Fruit fly (Drosophila melanogaster): ENCODE data around the gene Ubc84D.

The Ubc84D gene

dm6 chr3R:7473767-7474254 is 45.4 kb downstream of the Ubc84D start, which contains the start of gene CG1142:
CG1142 (minus strand) TSS chr3R:7473781.
- TF ChIP-seq Mrtf (GFP tag; IDR thresholded peaks at IDR 0.05), result peak; percentile 98
- TF ChIP-seq CG17912 (GFP tag; optimal IDR thresholded peaks at IDR 0.05), result peak; percentile 96
- TF ChIP-seq salm (tag; optimal IDR thresholded peaks at IDR 0.05), result peak; percentile 99
- TF ChIP-seq Optix (GFP tag; IDR thresholded peaks at IDR 0.05), result peak; percentile 64; the same call in 2 of the 3 replicates
- TF ChIP-seq Dp (GFP tag; optimal IDR thresholded peaks at IDR 0.05), result peak; percentile 32
- TF ChIP-seq otp (GFP tag; IDR thresholded peaks at IDR 0.05), result peak; percentile 99
- TF ChIP-seq nerfin-2 (GFP tag; IDR thresholded peaks at IDR 0.05; ENCODE audit: partially characterized antibody), result no peak
- peak; percentile 92 for TF ChIP-seq CG34376 (GFP tag; optimal IDR thresholded peaks at IDR 0.05)
- TF ChIP-seq tgo (GFP tag; IDR thresholded peaks at IDR 0.05), result peak; percentile 97
- peak; percentile 76 for TF ChIP-seq dan (GFP tag; IDR thresholded peaks at IDR 0.05)
- TF ChIP-seq CG13424 (tag; optimal IDR thresholded peaks at IDR 0.05), result peak; percentile 99
- TF ChIP-seq CG6854 (GFP tag; optimal IDR thresholded peaks at IDR 0.05), result peak; percentile 97
- peak; percentile 96 for TF ChIP-seq Atf-2 (GFP tag; optimal IDR thresholded peaks at IDR 0.05)
- peak; percentile 99 for TF ChIP-seq vvl (GFP tag; IDR thresholded peaks at IDR 0.05)
- TF ChIP-seq crol (GFP tag; IDR thresholded peaks at IDR 0.05), result peak; percentile 81
- peak; percentile 97 for TF ChIP-seq CG4730 (GFP tag; IDR thresholded peaks at IDR 0.05)
- peak; percentile 98 for TF ChIP-seq Dbx (GFP tag; IDR thresholded peaks at IDR 0.05)
- peak; percentile 96 for TF ChIP-seq org-1 (GFP tag; optimal IDR thresholded peaks at IDR 0.05)
- peak; percentile 98 for TF ChIP-seq CG17385 (GFP tag; optimal IDR thresholded peaks at IDR 0.05)
- peak in 1 of 3 experiments; percentile 99 for TF ChIP-seq lola (GFP tag; optimal IDR thresholded peaks at IDR 0.05)
- TF ChIP-seq CG18619 (GFP tag; optimal IDR thresholded peaks at IDR 0.05), result peak; percentile 96
- TF ChIP-seq jigr1 (GFP tag; IDR thresholded peaks at IDR 0.05), result peak; percentile 92
- peak; percentile 96 for TF ChIP-seq NC2β (GFP tag; optimal IDR thresholded peaks at IDR 0.05)
- TF ChIP-seq luna (GFP tag; optimal IDR thresholded peaks at IDR 0.05), result peak; percentile 56
- TF ChIP-seq al (GFP tag; IDR thresholded peaks at IDR 0.05), result peak; percentile 96
- TF ChIP-seq Dek (tag; optimal IDR thresholded peaks at IDR 0.05), result peak; percentile 99
- peak; percentile 99 for TF ChIP-seq CG12104 (GFP tag; optimal IDR thresholded peaks at IDR 0.05)
- peak; percentile 100 for TF ChIP-seq CG7271 (tag; optimal IDR thresholded peaks at IDR 0.05)
- TF ChIP-seq CG31365 (tag; optimal IDR thresholded peaks at IDR 0.05), result peak; percentile 87
- TF ChIP-seq Bteb2 (GFP tag; optimal IDR thresholded peaks at IDR 0.05), result peak; percentile 98
- peak; percentile 95 for TF ChIP-seq Hand (GFP tag; optimal IDR thresholded peaks at IDR 0.05)
- peak; percentile 67; the same call in 1 of the 2 replicates for TF ChIP-seq Dip2 (GFP tag; IDR thresholded peaks at IDR 0.05)
- TF ChIP-seq Ets97D (GFP tag; optimal IDR thresholded peaks at IDR 0.05), result peak; percentile 89
- peak; percentile 91 for TF ChIP-seq exex (tag; optimal IDR thresholded peaks at IDR 0.05)
- peak; percentile 99 for TF ChIP-seq CG4424 (GFP tag; optimal IDR thresholded peaks at IDR 0.05)
- peak; percentile 99 for TF ChIP-seq CG11695 (GFP tag; IDR thresholded peaks at IDR 0.05)
- peak; percentile 83 for TF ChIP-seq CG3995 (GFP tag; optimal IDR thresholded peaks at IDR 0.05)
- TF ChIP-seq dimm (GFP tag; IDR thresholded peaks at IDR 0.05), result peak; percentile 96
- peak; percentile 99 for TF ChIP-seq CG10147 (GFP tag; optimal IDR thresholded peaks at IDR 0.05)
- TF ChIP-seq peb (GFP tag; IDR thresholded peaks at IDR 0.05), result peak; percentile 95
- peak; percentile 96 for TF ChIP-seq ac (GFP tag; optimal IDR thresholded peaks at IDR 0.05)
- peak; percentile 86 for TF ChIP-seq E2f2 (GFP tag; IDR thresholded peaks at IDR 0.05)
- TF ChIP-seq ATbp (GFP tag; optimal IDR thresholded peaks at IDR 0.05), result peak; percentile 96
- peak; percentile 98 for TF ChIP-seq Atf6 (GFP tag; IDR thresholded peaks at IDR 0.05)
- peak; percentile 98 for TF ChIP-seq Max (GFP tag; optimal IDR thresholded peaks at IDR 0.05)
- TF ChIP-seq pan (optimal IDR thresholded peaks at IDR 0.05), result no peak
- peak in 1 of 2 experiments; percentile 99 for TF ChIP-seq pan (GFP tag; optimal IDR thresholded peaks at IDR 0.05 in 1 of 2, IDR thresholded peaks at IDR 0.05 in 1 of 2)
- peak; percentile 54 for TF ChIP-seq pfk (GFP tag; optimal IDR thresholded peaks at IDR 0.05)
- peak; percentile 96 for TF ChIP-seq sob (GFP tag; IDR thresholded peaks at IDR 0.05)
- peak; percentile 93 for TF ChIP-seq pnt (GFP tag; optimal IDR thresholded peaks at IDR 0.05)
- TF ChIP-seq schlank (tag; optimal IDR thresholded peaks at IDR 0.05), result peak; percentile 95
